In the genomic region with DNA sequence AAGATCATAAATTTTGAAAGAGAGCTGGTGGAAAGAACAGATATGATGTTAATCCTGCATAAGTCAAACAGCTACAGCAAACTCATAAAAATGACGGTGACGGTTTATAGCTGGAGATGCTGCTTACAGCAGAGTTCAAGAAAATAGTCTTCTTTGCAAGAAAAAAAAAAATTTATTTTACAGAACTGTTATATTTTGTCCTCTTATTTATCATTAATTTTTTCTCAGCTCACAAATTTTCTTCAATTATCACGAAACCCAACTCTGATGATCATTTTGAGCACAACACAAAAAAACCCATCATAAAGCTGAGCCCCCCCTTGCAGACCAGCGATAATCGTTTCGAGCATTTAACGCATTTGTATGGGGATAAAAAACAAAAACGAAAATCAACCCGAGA, we compare ENCODE assay signal across 1 fruit fly cellular context.
TF ChIP-seq lines count a peak whose summit lies in the region.

No protein-coding gene starts in this region.

TF ChIP-seq in whole organism, embryonic, 481 proteins besides CTCF, POLR2A, EP300 and RAD21 (continued from another document):
- TF ChIP-seq CG32532 (GFP tag; IDR thresholded peaks at IDR 0.05; lab: Robert Waterston, UW) (no peak), HHEX (GFP tag; optimal IDR thresholded peaks at IDR 0.05; lab: Kevin White, UChicago) (no peak), CG31365 (tag; optimal IDR thresholded peaks at IDR 0.05; lab: Kevin White, UChicago) (no peak), Eip74EF (GFP tag; optimal IDR thresholded peaks at IDR 0.05; lab: Kevin White, UChicago) (no peak), prd (optimal IDR thresholded peaks at IDR 0.05; lab: Kevin White, UChicago) (no peak), prd (GFP tag; IDR thresholded peaks at IDR 0.05; lab: Robert Waterston, UW) (no peak)
